Worm (Caenorhabditis elegans): ENCODE measurements around the gene srw-43.

DNA sequence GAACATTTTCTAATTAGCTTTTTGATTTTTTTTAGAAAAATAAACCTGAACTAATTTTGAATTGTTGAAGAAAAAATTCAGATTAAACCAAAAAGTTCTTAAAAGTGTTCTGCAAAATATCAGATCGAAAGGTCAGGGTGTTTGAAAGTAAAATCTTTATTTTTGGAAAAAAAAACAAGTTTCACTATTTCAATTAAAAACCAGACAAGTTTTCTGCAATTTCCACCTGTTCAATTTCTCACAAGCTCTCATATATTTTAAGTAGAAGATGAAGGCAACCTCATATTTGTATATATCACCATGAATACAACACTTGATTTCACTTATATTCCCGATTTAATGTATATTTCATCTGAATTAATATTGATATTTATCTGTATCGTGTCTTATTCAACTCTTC lies 1.4 kb downstream of the srw-43 start, which contains the start of gene srz-102:
- TF ChIP-seq mep-1 (tag; optimal IDR thresholded peaks at IDR 0.05) = no peak
- TF ChIP-seq tra-1 (GFP tag; IDR thresholded peaks at IDR 0.05) = no peak
- TF ChIP-seq dve-1 (tag; optimal IDR thresholded peaks at IDR 0.05; ENCODE audit: insufficient read depth) = no peak
- no peak for TF ChIP-seq skn-1 (tag; optimal IDR thresholded peaks at IDR 0.05)
- TF ChIP-seq ceh-28 (tag; optimal IDR thresholded peaks at IDR 0.05) = no peak
- TF ChIP-seq tag-97 (GFP tag; IDR thresholded peaks at IDR 0.05) = no peak
- no peak for TF ChIP-seq unc-39 (tag; optimal IDR thresholded peaks at IDR 0.05)
- TF ChIP-seq mdl-1 (tag; optimal IDR thresholded peaks at IDR 0.05) = no peak
- no peak for TF ChIP-seq fkh-10 (GFP tag; optimal IDR thresholded peaks at IDR 0.05)
